Fruit fly (Drosophila melanogaster): ENCODE results near the gene D19B.

D19B gene

dm6 chr3L:6181776-6182175 lies 2.9 kb downstream of the D19B start, which contains the start of gene CG10274 (continued):
- TF ChIP-seq gsb-n (tag; optimal IDR thresholded peaks at IDR 0.05), result no peak
- TF ChIP-seq insv (GFP tag; optimal IDR thresholded peaks at IDR 0.05), result peak in 1 of 2 experiments; percentile 31
- TF ChIP-seq CG6654 (GFP tag; optimal IDR thresholded peaks at IDR 0.05), result peak; percentile 18
- TF ChIP-seq inv (GFP tag; IDR thresholded peaks at IDR 0.05; ENCODE audit: partially characterized antibody), result no peak
- TF ChIP-seq knrl (GFP tag; IDR thresholded peaks at IDR 0.05; ENCODE audit: partially characterized antibody), result peak; percentile 21; the same call in 1 of the 3 replicates
- no peak; the same call in 1 of the 2 replicates for TF ChIP-seq CG31441 (GFP tag; IDR thresholded peaks at IDR 0.05)
- TF ChIP-seq CG11456 (GFP tag; IDR thresholded peaks at IDR 0.05), result no peak; the same call in 2 of the 3 replicates
- TF ChIP-seq run (tag; optimal IDR thresholded peaks at IDR 0.05), result no peak
- no peak for TF ChIP-seq dimm (GFP tag; IDR thresholded peaks at IDR 0.05)
- no peak for TF ChIP-seq sr (GFP tag; IDR thresholded peaks at IDR 0.05)
- peak; percentile 34; the same call in 1 of the 3 replicates for TF ChIP-seq CG14050 (GFP tag; IDR thresholded peaks at IDR 0.05)
- TF ChIP-seq H2.0 (GFP tag; IDR thresholded peaks at IDR 0.05), result peak; percentile 56; the same call in 1 of the 2 replicates
- TF ChIP-seq Hand (GFP tag; optimal IDR thresholded peaks at IDR 0.05), result no peak
- no peak; the same call in 1 of the 2 replicates for TF ChIP-seq Adf1 (GFP tag; IDR thresholded peaks at IDR 0.05)
- TF ChIP-seq gcm (GFP tag; optimal IDR thresholded peaks at IDR 0.05), result no peak
- TF ChIP-seq zen2 (GFP tag; IDR thresholded peaks at IDR 0.05; ENCODE audit: partially characterized antibody), result no peak
- no peak for TF ChIP-seq ara (GFP tag; IDR thresholded peaks at IDR 0.05)
- no peak for TF ChIP-seq pb (GFP tag; optimal IDR thresholded peaks at IDR 0.05)
- no peak for TF ChIP-seq seq (GFP tag; IDR thresholded peaks at IDR 0.05)
- no peak for TF ChIP-seq Mrtf (GFP tag; IDR thresholded peaks at IDR 0.05)
- peak; percentile 73; the same call in 1 of the 2 replicates for TF ChIP-seq klu (GFP tag; IDR thresholded peaks at IDR 0.05)
- TF ChIP-seq CG7745 (tag; optimal IDR thresholded peaks at IDR 0.05), result no peak
- no peak for TF ChIP-seq eve (GFP tag; optimal IDR thresholded peaks at IDR 0.05)
- TF ChIP-seq unpg (GFP tag; optimal IDR thresholded peaks at IDR 0.05), result no peak
- TF ChIP-seq CG4617 (GFP tag; optimal IDR thresholded peaks at IDR 0.05; ENCODE audit: borderline replicate concordance), result peak; percentile 84
- TF ChIP-seq fd3F (GFP tag; optimal IDR thresholded peaks at IDR 0.05), result peak; percentile 70
- TF ChIP-seq CG10209 (GFP tag; optimal IDR thresholded peaks at IDR 0.05), result peak; percentile 76
- TF ChIP-seq CG12299 (tag; optimal IDR thresholded peaks at IDR 0.05), result peak; percentile 19
- peak; percentile 69 for TF ChIP-seq Mad (GFP tag; optimal IDR thresholded peaks at IDR 0.05)
- no peak for TF ChIP-seq Rx (GFP tag; IDR thresholded peaks at IDR 0.05)
- TF ChIP-seq CG10321 (GFP tag; IDR thresholded peaks at IDR 0.05), result no peak
- TF ChIP-seq Aef1 (GFP tag; IDR thresholded peaks at IDR 0.05), result peak; percentile 61
- TF ChIP-seq CG15601 (tag; optimal IDR thresholded peaks at IDR 0.05), result no peak
- TF ChIP-seq CG7963 (GFP tag; IDR thresholded peaks at IDR 0.05; ENCODE audit: partially characterized antibody), result no peak
- TF ChIP-seq CG16815 (GFP tag; optimal IDR thresholded peaks at IDR 0.05), result peak; percentile 72
- TF ChIP-seq CG15514 (GFP tag; optimal IDR thresholded peaks at IDR 0.05), result no peak
- no peak for TF ChIP-seq Dek (tag; optimal IDR thresholded peaks at IDR 0.05)
- TF ChIP-seq CG5953 (GFP tag; IDR thresholded peaks at IDR 0.05), result no peak
- no peak for TF ChIP-seq corto (GFP tag; optimal IDR thresholded peaks at IDR 0.05)
- TF ChIP-seq CG2678 (tag; optimal IDR thresholded peaks at IDR 0.05), result no peak
- TF ChIP-seq pho (GFP tag; optimal IDR thresholded peaks at IDR 0.05), result peak; percentile 89
- TF ChIP-seq ato (GFP tag; IDR thresholded peaks at IDR 0.05; ENCODE audit: partially characterized antibody), result no peak
- no peak for TF ChIP-seq cg (GFP tag; optimal IDR thresholded peaks at IDR 0.05)
- peak; percentile 78 for TF ChIP-seq bcd (GFP tag; optimal IDR thresholded peaks at IDR 0.05)
- no peak for TF ChIP-seq h (optimal IDR thresholded peaks at IDR 0.05)
- TF ChIP-seq odd (GFP tag; optimal IDR thresholded peaks at IDR 0.05), result no peak
- no peak for TF ChIP-seq Kr (GFP tag; optimal IDR thresholded peaks at IDR 0.05)
- TF ChIP-seq D19B (GFP tag; optimal IDR thresholded peaks at IDR 0.05), result no peak
- no peak for TF ChIP-seq chinmo (GFP tag; IDR thresholded peaks at IDR 0.05; ENCODE audit: partially characterized antibody)
- peak; percentile 56 for TF ChIP-seq Spps (tag; optimal IDR thresholded peaks at IDR 0.05)
- TF ChIP-seq CG9797 (GFP tag; optimal IDR thresholded peaks at IDR 0.05), result peak; percentile 24

Data from whole organism, embryonic.